Fruit fly (Drosophila melanogaster) whole organism, embryonic: ENCODE results near the gene CheA29a.
A peak's percentile ranks its signal among the peaks of the same experiment; 100 is the strongest.

Experiments used
- Atf3 ChIP-seq: fragments of 200-800 bp; sonication (Bioruptor generic); optimal IDR thresholded peaks from 3 replicates; lab custom pipeline; 2016; ENCODE audit warnings: missing biosample characterization, missing genetic modification characterization
- Bdp1 ChIP-seq: fragments of 200-800 bp; sonication (Bioruptor generic); optimal IDR thresholded peaks from 3 replicates; lab custom pipeline; 2016; ENCODE audit warnings: missing biosample characterization, missing genetic modification characterization
- Bgb ChIP-seq: fragments of 200-800 bp; sonication (Bioruptor generic); IDR thresholded peaks from 2 replicates; pipeline ENCODE4 v1.3.6; 2022; ENCODE audit warnings: missing biosample characterization, missing genetic modification characterization; ENCODE audit not compliant: partially characterized antibody
- CG10366 ChIP-seq: fragments of 200-800 bp; sonication (Bioruptor generic); IDR thresholded peaks from 2 replicates; pipeline ENCODE4 v1.3.6; 2022; ENCODE audit warnings: missing biosample characterization, missing genetic modification characterization
- CG11723 ChIP-seq: fragments of 200-800 bp; sonication (Bioruptor generic); optimal IDR thresholded peaks from 2 replicates; lab custom pipeline; 2017; ENCODE audit warnings: missing biosample characterization, mild to moderate bottlenecking, missing genetic modification characterization
- CG12219 ChIP-seq: fragments of 200-800 bp; sonication (Bioruptor generic); optimal IDR thresholded peaks from 3 replicates; lab custom pipeline; 2018; ENCODE audit warnings: missing biosample characterization, mild to moderate bottlenecking, missing genetic modification characterization
- CG13287 ChIP-seq: fragments of 200-800 bp; sonication (Bioruptor generic); IDR thresholded peaks from 2 replicates; pipeline ENCODE4 v1.3.6; 2022; ENCODE audit warnings: missing biosample characterization, missing genetic modification characterization; ENCODE audit not compliant: partially characterized antibody
- CG14014 ChIP-seq: fragments of 200-800 bp; sonication (Bioruptor generic); IDR thresholded peaks from 2 replicates; pipeline ENCODE4 v1.3.6; 2022; ENCODE audit warnings: missing biosample characterization, missing genetic modification characterization
- CG15479 ChIP-seq: fragments of 200-800 bp; sonication (Bioruptor generic); optimal IDR thresholded peaks from 3 replicates; lab custom pipeline; 2019; ENCODE audit warnings: missing biosample characterization, mild to moderate bottlenecking, missing genetic modification characterization, moderate library complexity
- CG16813 ChIP-seq: fragments of 200-800 bp; sonication (Bioruptor generic); IDR thresholded peaks from 3 replicates; pipeline ENCODE4 v1.3.6; 2022; ENCODE audit warnings: missing biosample characterization, missing genetic modification characterization; ENCODE audit not compliant: partially characterized antibody
- CG17829 ChIP-seq: fragments of 200-800 bp; optimal IDR thresholded peaks from 2 replicates; lab custom pipeline; 2019; ENCODE audit warnings: missing biosample characterization, mild to moderate bottlenecking, missing genetic modification characterization, moderate library complexity
- CG30020 ChIP-seq: fragments of 200-800 bp; optimal IDR thresholded peaks from 2 replicates; lab custom pipeline; 2019; ENCODE audit warnings: missing biosample characterization, mild to moderate bottlenecking, missing genetic modification characterization, moderate library complexity
- CG31365 ChIP-seq: fragments of 200-800 bp; sonication (Bioruptor generic); optimal IDR thresholded peaks from 2 replicates; lab custom pipeline; 2018; ENCODE audit warnings: missing biosample characterization, mild to moderate bottlenecking, missing genetic modification characterization
- CG3163 ChIP-seq: fragments of 200-800 bp; sonication (Bioruptor generic); optimal IDR thresholded peaks from 3 replicates; lab custom pipeline; 2016; ENCODE audit warnings: missing biosample characterization, missing genetic modification characterization
- CG3281 ChIP-seq: fragments of 200-800 bp; sonication (Bioruptor generic); optimal IDR thresholded peaks from 3 replicates; lab custom pipeline; 2017; ENCODE audit warnings: missing biosample characterization, mild to moderate bottlenecking, missing genetic modification characterization
- CG33213 ChIP-seq: fragments of 200-800 bp; sonication (Bioruptor generic); optimal IDR thresholded peaks from 3 replicates; lab custom pipeline; 2016; ENCODE audit warnings: missing biosample characterization, missing genetic modification characterization
- CG42726 ChIP-seq: fragments of 200-800 bp; sonication (Bioruptor generic); IDR thresholded peaks from 2 replicates; pipeline ENCODE4 v1.3.6; 2022; ENCODE audit warnings: missing biosample characterization, missing genetic modification characterization; ENCODE audit not compliant: partially characterized antibody
- CG4730 ChIP-seq: fragments of 200-800 bp; sonication (Bioruptor generic); IDR thresholded peaks from 2 replicates; pipeline ENCODE4 v1.3.6; 2022; ENCODE audit warnings: missing biosample characterization, missing genetic modification characterization
- CG6791 ChIP-seq: fragments of 200-800 bp; sonication (Bioruptor generic); IDR thresholded peaks from 3 replicates; pipeline ENCODE4 v1.3.6; 2022; ENCODE audit warnings: missing biosample characterization, missing genetic modification characterization; ENCODE audit not compliant: partially characterized antibody
- CG7839 ChIP-seq: fragments of 200-800 bp; sonication (Bioruptor generic); optimal IDR thresholded peaks from 3 replicates; lab custom pipeline; 2018; ENCODE audit warnings: missing biosample characterization, mild to moderate bottlenecking, missing genetic modification characterization, moderate library complexity
- CG8089 ChIP-seq: fragments of 200-800 bp; sonication (Bioruptor generic); optimal IDR thresholded peaks from 3 replicates; lab custom pipeline; 2016; ENCODE audit warnings: missing biosample characterization, missing genetic modification characterization
- CTCF ChIP-seq: fragments of 200-800 bp; sonication (Bioruptor generic); optimal IDR thresholded peaks from 2 replicates; lab custom pipeline; 2017; ENCODE audit warnings: missing biosample characterization, mild to moderate bottlenecking, missing genetic modification characterization, moderate library complexity
- Dek ChIP-seq: fragments of 200-800 bp; sonication (Bioruptor generic); optimal IDR thresholded peaks from 3 replicates; lab custom pipeline; 2019; ENCODE audit warnings: missing biosample characterization, mild to moderate bottlenecking, missing genetic modification characterization, moderate library complexity
- Dll ChIP-seq: fragments of 200-800 bp; sonication (Bioruptor generic); IDR thresholded peaks from 4 replicates; pipeline ENCODE4 v1.3.6; 2022; ENCODE audit warnings: missing biosample characterization, missing genetic modification characterization; ENCODE audit not compliant: partially characterized antibody
- Fer1 ChIP-seq: fragments of 200-800 bp; sonication (Bioruptor generic); optimal IDR thresholded peaks from 2 replicates; lab custom pipeline; 2017; ENCODE audit warnings: missing biosample characterization, mild to moderate bottlenecking, missing genetic modification characterization
- H2.0 ChIP-seq: fragments of 200-800 bp; sonication (Bioruptor generic); IDR thresholded peaks from 2 replicates; pipeline ENCODE4 v1.3.6; 2022; ENCODE audit warnings: missing biosample characterization, missing genetic modification characterization
- HLH4C ChIP-seq: fragments of 200-800 bp; sonication (Bioruptor generic); IDR thresholded peaks from 3 replicates; pipeline ENCODE4 v1.3.6; 2022; ENCODE audit warnings: missing biosample characterization, missing genetic modification characterization; ENCODE audit not compliant: partially characterized antibody
- Hr39 ChIP-seq: fragments of >200 bp; optimal IDR thresholded peaks from 2 replicates; lab custom pipeline; 2017
- Med ChIP-seq: fragments of 200-800 bp; sonication (Bioruptor generic); peaks from one replicate; lab custom pipeline; 2016; ENCODE audit warnings: missing biosample characterization, missing genetic modification characterization, mild to moderate bottlenecking, inconsistent platforms, moderate library complexity
- Opbp ChIP-seq: fragments of 200-800 bp; sonication (Bioruptor generic); IDR thresholded peaks from 3 replicates; pipeline ENCODE4 v1.3.6; 2022; ENCODE audit warnings: missing biosample characterization, missing genetic modification characterization; ENCODE audit not compliant: partially characterized antibody
- Ptx1 ChIP-seq: fragments of 200-800 bp; sonication (Bioruptor generic); IDR thresholded peaks from 2 replicates; pipeline ENCODE4 v1.3.6; 2022; ENCODE audit warnings: missing biosample characterization, missing genetic modification characterization
- ato ChIP-seq: fragments of 200-800 bp; sonication (Bioruptor generic); IDR thresholded peaks from 2 replicates; pipeline ENCODE4 v1.3.6; 2022; ENCODE audit warnings: missing biosample characterization, missing genetic modification characterization; ENCODE audit not compliant: partially characterized antibody
- bbx ChIP-seq: fragments of 200-800 bp; sonication (Bioruptor generic); IDR thresholded peaks from 2 replicates; pipeline ENCODE4 v1.3.6; 2022; ENCODE audit warnings: missing biosample characterization, missing genetic modification characterization; ENCODE audit not compliant: partially characterized antibody
- bowl ChIP-seq: fragments of 200-800 bp; sonication (Bioruptor generic); IDR thresholded peaks from 2 replicates; pipeline ENCODE4 v1.3.6; 2022; ENCODE audit warnings: missing biosample characterization, missing genetic modification characterization
- chinmo ChIP-seq: fragments of 200-800 bp; sonication (Bioruptor generic); IDR thresholded peaks from 4 replicates; pipeline ENCODE4 v1.3.6; 2022; ENCODE audit warnings: missing biosample characterization, missing genetic modification characterization; ENCODE audit not compliant: partially characterized antibody
- ci ChIP-seq: fragments of 200-800 bp; sonication (Bioruptor generic); IDR thresholded peaks from 3 replicates; pipeline ENCODE4 v1.3.6; 2022; ENCODE audit warnings: missing biosample characterization, missing genetic modification characterization
- exex ChIP-seq: fragments of 200-800 bp; sonication (Bioruptor generic); optimal IDR thresholded peaks from 4 replicates; lab custom pipeline; 2018; ENCODE audit warnings: missing biosample characterization, mild to moderate bottlenecking, missing genetic modification characterization, moderate library complexity
- fd64A ChIP-seq: fragments of 200-800 bp; sonication (Bioruptor generic); optimal IDR thresholded peaks from 3 replicates; lab custom pipeline; 2018; ENCODE audit warnings: missing biosample characterization, mild to moderate bottlenecking, missing genetic modification characterization
- inv ChIP-seq: fragments of 200-800 bp; sonication (Bioruptor generic); IDR thresholded peaks from 2 replicates; pipeline ENCODE4 v1.3.6; 2022; ENCODE audit warnings: missing biosample characterization, missing genetic modification characterization; ENCODE audit not compliant: partially characterized antibody
- nerfin-2 ChIP-seq: fragments of 200-800 bp; sonication (Bioruptor generic); IDR thresholded peaks from 2 replicates; pipeline ENCODE4 v1.3.6; 2022; ENCODE audit warnings: missing biosample characterization, missing genetic modification characterization; ENCODE audit not compliant: partially characterized antibody
- pan ChIP-seq, 4 experiments: fragments of >200 bp in 3 of 4; fragments of 200-800 bp in 1 of 4; sonication (Bioruptor generic) in 1 of 4; optimal IDR thresholded peaks in 3 of 4; IDR thresholded peaks in 1 of 4; 2 replicates each; pipeline versions ENCODE4 v1.3.6 to Lab custom; 2017 to 2022; ENCODE audit warnings: missing biosample characterization in 2 of 4, missing genetic modification characterization in 2 of 4, mixed read lengths in 1 of 4
- sens ChIP-seq: fragments of 200-800 bp; sonication (Bioruptor generic); peaks from one replicate; lab custom pipeline; 2016; ENCODE audit warnings: missing biosample characterization, missing genetic modification characterization
- sug ChIP-seq: fragments of 200-800 bp; optimal IDR thresholded peaks from 2 replicates; lab custom pipeline; 2019; ENCODE audit warnings: missing biosample characterization, mild to moderate bottlenecking, missing genetic modification characterization, moderate library complexity
- tna ChIP-seq: fragments of 200-800 bp; sonication (Bioruptor generic); IDR thresholded peaks from 2 replicates; pipeline ENCODE4 v1.3.6; 2022; ENCODE audit warnings: missing biosample characterization, missing genetic modification characterization; ENCODE audit not compliant: partially characterized antibody
- trh ChIP-seq: fragments of 200-800 bp; sonication (Bioruptor generic); optimal IDR thresholded peaks from 2 replicates; lab custom pipeline; 2016; ENCODE audit warnings: missing biosample characterization, missing genetic modification characterization
- unc-4 ChIP-seq: fragments of 200-800 bp; sonication (Bioruptor generic); IDR thresholded peaks from 2 replicates; pipeline ENCODE4 v1.3.6; 2022; ENCODE audit warnings: missing biosample characterization, missing genetic modification characterization; ENCODE audit not compliant: partially characterized antibody
- vvl ChIP-seq: fragments of 200-800 bp; sonication (Bioruptor generic); IDR thresholded peaks from 2 replicates; pipeline ENCODE4 v1.3.6; 2022; ENCODE audit warnings: missing biosample characterization, missing genetic modification characterization
- zen2 ChIP-seq: fragments of 200-800 bp; sonication (Bioruptor generic); IDR thresholded peaks from 3 replicates; pipeline ENCODE4 v1.3.6; 2022; ENCODE audit warnings: missing biosample characterization, missing genetic modification characterization; ENCODE audit not compliant: partially characterized antibody

The CheA29a gene

dm6 chr2L:8485562-8485961 lies 8.4 kb downstream of the CheA29a start:
- no peak for TF ChIP-seq CG3163 (GFP tag; lab: Kevin White, UChicago)
- peak; percentile 76 for TF ChIP-seq Opbp (GFP tag; lab: Robert Waterston, UW)
- no peak for TF ChIP-seq CG12219
- no peak for TF ChIP-seq CG10366 (GFP tag; lab: Robert Waterston, UW)
- TF ChIP-seq CG8089 (GFP tag; lab: Kevin White, UChicago): no peak
- peak; percentile 76 for TF ChIP-seq bbx (GFP tag; lab: Robert Waterston, UW)
- TF ChIP-seq exex: peak; percentile 37
- peak; percentile 50; the same call in 1 of the 4 replicates for TF ChIP-seq chinmo (GFP tag; lab: Robert Waterston, UW)
- TF ChIP-seq sens: peak; percentile 87
- TF ChIP-seq ato (GFP tag; lab: Robert Waterston, UW): peak; percentile 38; the same call in 1 of the 2 replicates
- no peak for TF ChIP-seq trh
- TF ChIP-seq CG14014 (GFP tag; lab: Robert Waterston, UW): no peak
- peak; percentile 30 for TF ChIP-seq Fer1
- no peak for TF ChIP-seq Dek (tag; lab: Kevin White, UChicago)
- no peak for TF ChIP-seq Hr39 (lab: Kevin White, UChicago)
- TF ChIP-seq Atf3: no peak
- peak; percentile 71 for TF ChIP-seq CG6791
- no peak for TF ChIP-seq Ptx1 (GFP tag; lab: Robert Waterston, UW)
- TF ChIP-seq CG3281 (GFP tag; lab: Kevin White, UChicago): peak; percentile 3
- no peak for TF ChIP-seq CG30020 (tag; lab: Kevin White, UChicago)
- TF ChIP-seq H2.0: no peak
- peak; percentile 37; the same call in 1 of the 2 replicates for TF ChIP-seq vvl
- TF ChIP-seq zen2 (GFP tag; lab: Robert Waterston, UW): peak; percentile 68
- peak; percentile 96 for TF ChIP-seq CTCF (GFP tag; lab: Kevin White, UChicago)
- TF ChIP-seq inv (GFP tag; lab: Robert Waterston, UW): peak; percentile 42; the same call in 1 of the 2 replicates
- TF ChIP-seq Dll (GFP tag; lab: Robert Waterston, UW): 0 out of 4 replicates have a peak, but pooled peaks have one; percentile 26
- TF ChIP-seq CG31365 (tag; lab: Kevin White, UChicago): peak; percentile 50
- peak; percentile 1 for TF ChIP-seq sug (tag; lab: Kevin White, UChicago)
- no peak for TF ChIP-seq pan (optimal IDR thresholded peaks at IDR 0.05; lab: Kevin White, UChicago)
- peak in 1 of 2 experiments; percentile 11 for TF ChIP-seq pan (GFP tag; optimal IDR thresholded peaks at IDR 0.05 in 1 of 2, IDR thresholded peaks at IDR 0.05 in 1 of 2)
- TF ChIP-seq CG42726 (GFP tag; lab: Robert Waterston, UW): peak; percentile 89
- no peak for TF ChIP-seq CG4730 (GFP tag; lab: Robert Waterston, UW)
- peak; percentile 24; the same call in 1 of the 3 replicates for TF ChIP-seq ci (GFP tag; lab: Robert Waterston, UW)
- no peak for TF ChIP-seq fd64A (GFP tag; lab: Kevin White, UChicago)
- peak; percentile 62 for TF ChIP-seq HLH4C (GFP tag; lab: Robert Waterston, UW)
- TF ChIP-seq CG11723 (GFP tag; lab: Kevin White, UChicago): no peak
- TF ChIP-seq Bgb: peak; percentile 78
- peak; percentile 7 for TF ChIP-seq CG33213 (GFP tag; lab: Kevin White, UChicago)
- peak; percentile 50; the same call in 1 of the 2 replicates for TF ChIP-seq CG13287 (GFP tag; lab: Robert Waterston, UW)
- peak; percentile 39; the same call in 1 of the 2 replicates for TF ChIP-seq unc-4 (GFP tag; lab: Robert Waterston, UW)
- peak; percentile 79 for TF ChIP-seq nerfin-2
- TF ChIP-seq CG17829 (tag; lab: Kevin White, UChicago): peak; percentile 6
- peak; percentile 67; the same call in 1 of the 2 replicates for TF ChIP-seq tna
- 0 out of 2 replicates have a peak, but pooled peaks have one; percentile 24 for TF ChIP-seq bowl (GFP tag; lab: Robert Waterston, UW)
- peak; percentile 100 for TF ChIP-seq Bdp1 (GFP tag; lab: Kevin White, UChicago)
- peak; percentile 22 for TF ChIP-seq CG7839 (tag; lab: Kevin White, UChicago)
- TF ChIP-seq CG15479 (GFP tag; lab: Kevin White, UChicago): no peak
- peak; percentile 76 for TF ChIP-seq Med (GFP tag; lab: Kevin White, UChicago)
- TF ChIP-seq CG16813 (GFP tag; lab: Robert Waterston, UW): peak; percentile 66
